Worm (Caenorhabditis elegans): Measurements from ENCODE around the gene F47D12.3.
A peak's percentile ranks its signal among the peaks of the same experiment; 100 is the strongest.

The F47D12.3 gene

ce11 chrIII:6344737-6345136, 46.5 kb downstream of the F47D12.3 start (continued):
- TF ChIP-seq fkh-8 (tag; optimal IDR thresholded peaks at IDR 0.05): peak; percentile 81
- no peak for TF ChIP-seq ces-1 (GFP tag; optimal IDR thresholded peaks at IDR 0.05)
- TF ChIP-seq swsn-7 (tag; optimal IDR thresholded peaks at IDR 0.05): peak; percentile 89
- TF ChIP-seq ceh-82 (tag; optimal IDR thresholded peaks at IDR 0.05): peak; percentile 76 to 85 (median 79)
- TF ChIP-seq dsc-1 (tag; optimal IDR thresholded peaks at IDR 0.05): peak; percentile 84
- TF ChIP-seq unc-98 (GFP tag; IDR thresholded peaks at IDR 0.05): 0 out of 2 replicates have a peak, but pooled peaks have one; percentile 26
- TF ChIP-seq rnt-1 (tag; optimal IDR thresholded peaks at IDR 0.05): peak; percentile 93
- peak in 1 of 2 experiments; percentile 79 for TF ChIP-seq mdl-1 (tag; optimal IDR thresholded peaks at IDR 0.05)
- TF ChIP-seq lin-14 (GFP tag; optimal IDR thresholded peaks at IDR 0.05): peak; percentile 91

DNA sequence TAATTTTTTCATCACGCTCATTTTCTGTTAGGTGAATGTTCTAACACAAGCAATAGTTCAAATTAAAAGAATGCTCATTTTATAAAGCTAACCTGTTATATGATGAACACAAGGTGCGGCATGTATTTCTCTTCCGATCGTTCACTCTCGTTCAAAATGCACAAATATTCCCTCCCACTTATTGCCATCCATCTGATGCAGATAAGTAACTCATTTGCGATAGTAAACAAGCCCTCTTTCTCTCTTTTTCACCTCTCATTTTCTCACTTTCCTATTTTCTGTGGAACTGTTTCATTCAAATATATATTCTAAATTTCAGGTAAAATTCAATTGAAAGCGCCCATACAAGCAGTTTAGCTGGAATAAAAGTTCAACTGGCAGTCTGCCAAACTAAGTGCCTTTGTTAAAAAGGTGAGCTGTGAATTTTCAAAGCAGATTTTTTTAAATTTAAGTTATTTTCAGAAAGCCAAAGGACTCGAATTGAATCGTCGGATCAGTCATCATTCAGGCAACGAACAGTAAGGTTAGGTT, 47.8 kb downstream of the F47D12.3 start, which contains the start of the genes trmt-10C.2 and C56G2.22:
trmt-10C.2 (plus strand) TSS at position 314 of the 531 bp plus-strand sequence.
C56G2.22 (plus strand) TSS at position 481 of the 531 bp plus-strand sequence.
- no peak for TF ChIP-seq dpl-1 (GFP tag; optimal IDR thresholded peaks at IDR 0.05)
- no peak for TF ChIP-seq snpc-4 (tag; optimal IDR thresholded peaks at IDR 0.05)
- no peak for TF ChIP-seq ztf-11 (tag; optimal IDR thresholded peaks at IDR 0.05)
- TF ChIP-seq nhr-76 (tag; optimal IDR thresholded peaks at IDR 0.05): no peak
- TF ChIP-seq rnt-1 (tag; optimal IDR thresholded peaks at IDR 0.05): no peak
- TF ChIP-seq ztf-4 (tag; optimal IDR thresholded peaks at IDR 0.05): no peak
- TF ChIP-seq egl-27 (tag; optimal IDR thresholded peaks at IDR 0.05): no peak
- no peak for TF ChIP-seq tlp-1 (tag; optimal IDR thresholded peaks at IDR 0.05)
- TF ChIP-seq ceh-8 (GFP tag; optimal IDR thresholded peaks at IDR 0.05): no peak
- no peak for TF ChIP-seq F16B12.6 (tag; optimal IDR thresholded peaks at IDR 0.05)
- TF ChIP-seq sup-37 (GFP tag; optimal IDR thresholded peaks at IDR 0.05): no peak
- no peak for TF ChIP-seq nhr-71 (tag; optimal IDR thresholded peaks at IDR 0.05)
- TF ChIP-seq tbx-2 (tag; optimal IDR thresholded peaks at IDR 0.05): no peak
- TF ChIP-seq jun-1 (tag; optimal IDR thresholded peaks at IDR 0.05): no peak
- TF ChIP-seq zip-4 (GFP tag; optimal IDR thresholded peaks at IDR 0.05): no peak
- TF ChIP-seq nhr-90 (tag; optimal IDR thresholded peaks at IDR 0.05; ENCODE audit: poor library complexity): no peak

DNA sequence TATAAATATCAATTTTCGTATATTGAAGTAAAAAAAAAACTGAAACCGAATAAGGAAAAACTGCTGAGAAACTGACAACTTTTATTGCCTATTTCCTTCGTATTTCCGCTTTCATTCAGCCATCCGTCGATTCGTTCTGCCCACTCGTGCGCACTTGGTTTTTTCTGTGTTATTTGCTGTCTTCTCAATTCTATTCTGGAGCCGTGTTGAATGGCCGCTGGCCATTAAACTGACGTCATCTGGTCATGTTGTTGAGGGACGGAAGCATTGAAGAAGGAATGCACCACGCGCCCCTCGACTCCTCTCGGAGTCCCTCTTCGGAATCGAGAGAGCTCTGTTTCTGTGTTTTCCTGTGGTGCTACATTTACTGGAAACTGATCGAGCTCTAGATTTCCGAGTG, 50.3 kb downstream of the F47D12.3 start:
- TF ChIP-seq fos-1 (tag; optimal IDR thresholded peaks at IDR 0.05) (no peak), nhr-76 (tag; optimal IDR thresholded peaks at IDR 0.05) (no peak), nhr-84 (tag; optimal IDR thresholded peaks at IDR 0.05) (no peak), nhr-20 (tag; optimal IDR thresholded peaks at IDR 0.05) (no peak), dsc-1 (tag; optimal IDR thresholded peaks at IDR 0.05) (peak; percentile 1), ces-1 (GFP tag; optimal IDR thresholded peaks at IDR 0.05) (no peak), alr-1 (tag; optimal IDR thresholded peaks at IDR 0.05; ENCODE audit: borderline replicate concordance) (no peak), fkh-10 (GFP tag; optimal IDR thresholded peaks at IDR 0.05) (peak; percentile 12), rnt-1 (tag; optimal IDR thresholded peaks at IDR 0.05) (no peak), unc-30 (tag; optimal IDR thresholded peaks at IDR 0.05) (no peak), pax-3 (tag; optimal IDR thresholded peaks at IDR 0.05) (no peak), hpl-2 (GFP tag; optimal IDR thresholded peaks at IDR 0.05) (no peak), aha-1 (tag; optimal IDR thresholded peaks at IDR 0.05) (no peak), lin-35 (GFP tag; optimal IDR thresholded peaks at IDR 0.05) (no peak), swsn-7 (tag; optimal IDR thresholded peaks at IDR 0.05) (peak; percentile 21), ama-1 (optimal IDR thresholded peaks at IDR 0.05) (no peak), xbp-1 (tag; optimal IDR thresholded peaks at IDR 0.05) (no peak), ceh-8 (GFP tag; optimal IDR thresholded peaks at IDR 0.05) (no peak), efl-1 (optimal IDR thresholded peaks at IDR 0.05) (no peak), efl-1 (GFP tag; optimal IDR thresholded peaks at IDR 0.05 in 1 of 2) (no peak), fkh-8 (tag; optimal IDR thresholded peaks at IDR 0.05) (peak; percentile 73), pqm-1 (tag; optimal IDR thresholded peaks at IDR 0.05) (no peak), tbx-2 (tag; optimal IDR thresholded peaks at IDR 0.05) (peak; percentile 57), blmp-1 (tag; optimal IDR thresholded peaks at IDR 0.05) (no peak), skn-1 (tag; optimal IDR thresholded peaks at IDR 0.05) (no peak), lin-14 (GFP tag; optimal IDR thresholded peaks at IDR 0.05) (peak; percentile 82), hlh-17 (GFP tag; optimal IDR thresholded peaks at IDR 0.05; ENCODE audit: borderline replicate concordance) (no peak), hlh-4 (tag; optimal IDR thresholded peaks at IDR 0.05) (no peak), Y116A8C.19 (tag; optimal IDR thresholded peaks at IDR 0.05; ENCODE audit: borderline replicate concordance) (no peak), snu-23 (GFP tag; optimal IDR thresholded peaks at IDR 0.05) (no peak), lin-13 (GFP tag; optimal IDR thresholded peaks at IDR 0.05) (no peak), ztf-11 (tag; optimal IDR thresholded peaks at IDR 0.05) (no peak), tlp-1 (tag; optimal IDR thresholded peaks at IDR 0.05) (no peak), nhr-77 (tag; optimal IDR thresholded peaks at IDR 0.05) (no peak), elt-3 (tag; optimal IDR thresholded peaks at IDR 0.05) (no peak)

All from whole organism, L1 larva.